Fruit fly (Drosophila melanogaster): ENCODE measurements around the gene CG31211.

The CG31211 gene

dm6 chr3R:11949387-11950029 is at the start of gene CG31211:
Gene CG31211, plus strand, starts transcription at chr3R:11949680.
- TF ChIP-seq Hr4 (GFP tag; optimal IDR thresholded peaks at IDR 0.05) (peak; percentile 43), acj6 (GFP tag; optimal IDR thresholded peaks at IDR 0.05) (peak; percentile 8), CG11294 (GFP tag; IDR thresholded peaks at IDR 0.05) (no peak), svp (GFP tag) (peak; percentile 84), CG3032 (tag; optimal IDR thresholded peaks at IDR 0.05) (no peak), CG10631 (GFP tag; optimal IDR thresholded peaks at IDR 0.05) (no peak), OdsH (GFP tag; optimal IDR thresholded peaks at IDR 0.05) (peak; percentile 9), Hr39 (GFP tag; optimal IDR thresholded peaks at IDR 0.05) (peak; percentile 21), CG32006 (GFP tag; optimal IDR thresholded peaks at IDR 0.05) (no peak), lz (GFP tag; optimal IDR thresholded peaks at IDR 0.05) (peak; percentile 4), CG6276 (GFP tag; optimal IDR thresholded peaks at IDR 0.05) (no peak), pdm3 (GFP tag; optimal IDR thresholded peaks at IDR 0.05) (peak; percentile 13), cyc (GFP tag; optimal IDR thresholded peaks at IDR 0.05) (no peak), Eip75B (GFP tag; optimal IDR thresholded peaks at IDR 0.05) (no peak), topi (GFP tag; optimal IDR thresholded peaks at IDR 0.05) (no peak), ss (GFP tag; optimal IDR thresholded peaks at IDR 0.05) (peak in 1 of 2 experiments; percentile 15), CG3919 (GFP tag; optimal IDR thresholded peaks at IDR 0.05) (peak; percentile 44), esn (GFP tag; optimal IDR thresholded peaks at IDR 0.05) (peak; percentile 25)

- TF ChIP-seq CG6276 (GFP tag; optimal IDR thresholded peaks at IDR 0.05) (no peak), fd59A (GFP tag; optimal IDR thresholded peaks at IDR 0.05) (no peak), CG11294 (GFP tag; IDR thresholded peaks at IDR 0.05) (no peak), eg (GFP tag; IDR thresholded peaks at IDR 0.05) (no peak), Sox15 (GFP tag; optimal IDR thresholded peaks at IDR 0.05) (no peak), topi (GFP tag; optimal IDR thresholded peaks at IDR 0.05) (peak; percentile 13), OdsH (GFP tag; optimal IDR thresholded peaks at IDR 0.05) (no peak), salr (GFP tag; optimal IDR thresholded peaks at IDR 0.05) (no peak), esn (GFP tag; optimal IDR thresholded peaks at IDR 0.05) (no peak), CG16779 (tag; optimal IDR thresholded peaks at IDR 0.05) (no peak), dsx (GFP tag; optimal IDR thresholded peaks at IDR 0.05; ENCODE audit: poor library complexity, severe bottlenecking) (no peak), spab (GFP tag; optimal IDR thresholded peaks at IDR 0.05) (no peak), achi (GFP tag; optimal IDR thresholded peaks at IDR 0.05) (no peak), CG10631 (GFP tag; optimal IDR thresholded peaks at IDR 0.05) (no peak), Gug (GFP tag; IDR thresholded peaks at IDR 0.05) (no peak), CG1621 (tag; optimal IDR thresholded peaks at IDR 0.05) (no peak), Hr4 (GFP tag; optimal IDR thresholded peaks at IDR 0.05) (no peak), lz (GFP tag; optimal IDR thresholded peaks at IDR 0.05) (peak; percentile 6), CG8319 (GFP tag; optimal IDR thresholded peaks at IDR 0.05) (no peak), CG10669 (GFP tag; optimal IDR thresholded peaks at IDR 0.05) (no peak), CG3032 (tag; optimal IDR thresholded peaks at IDR 0.05) (no peak), fkh (GFP tag; optimal IDR thresholded peaks at IDR 0.05) (no peak), Hr39 (GFP tag; optimal IDR thresholded peaks at IDR 0.05) (peak; percentile 23), Eip93F (GFP tag; optimal IDR thresholded peaks at IDR 0.05) (no peak), Blimp-1 (GFP tag; optimal IDR thresholded peaks at IDR 0.05) (no peak), CG15336 (GFP tag; IDR thresholded peaks at IDR 0.05) (no peak), CG8119 (GFP tag; IDR thresholded peaks at IDR 0.05) (no peak), dac (GFP tag; optimal IDR thresholded peaks at IDR 0.05) (no peak), acj6 (GFP tag; optimal IDR thresholded peaks at IDR 0.05) (no peak), Ets96B (tag; optimal IDR thresholded peaks at IDR 0.05) (no peak), Lpt (GFP tag; optimal IDR thresholded peaks at IDR 0.05) (no peak), Smox (GFP tag; optimal IDR thresholded peaks at IDR 0.05) (no peak), CG8632 (GFP tag; optimal IDR thresholded peaks at IDR 0.05) (no peak), Sox14 (GFP tag; optimal IDR thresholded peaks at IDR 0.05) (no peak), CG3919 (GFP tag; optimal IDR thresholded peaks at IDR 0.05) (no peak), CG6854 (GFP tag; optimal IDR thresholded peaks at IDR 0.05) (no peak), CG11762 (GFP tag; optimal IDR thresholded peaks at IDR 0.05; ENCODE audit: insufficient read depth) (no peak), Hr38 (GFP tag; optimal IDR thresholded peaks at IDR 0.05) (no peak), Eip78C (GFP tag) (no peak), net (GFP tag; optimal IDR thresholded peaks at IDR 0.05) (no peak), CG6808 (GFP tag; optimal IDR thresholded peaks at IDR 0.05) (no peak), pdm3 (GFP tag; optimal IDR thresholded peaks at IDR 0.05) (no peak), Sox102F (GFP tag; optimal IDR thresholded peaks at IDR 0.05) (peak; percentile 30)
These were observed 46.6 kb upstream of the CG31211 start for dm6 chr3R:11902893-11903292.

Data from whole organism, prepupa.